Fruit fly (Drosophila melanogaster): ENCODE measurements around the gene CG13738.

The CG13738 gene

DNA sequence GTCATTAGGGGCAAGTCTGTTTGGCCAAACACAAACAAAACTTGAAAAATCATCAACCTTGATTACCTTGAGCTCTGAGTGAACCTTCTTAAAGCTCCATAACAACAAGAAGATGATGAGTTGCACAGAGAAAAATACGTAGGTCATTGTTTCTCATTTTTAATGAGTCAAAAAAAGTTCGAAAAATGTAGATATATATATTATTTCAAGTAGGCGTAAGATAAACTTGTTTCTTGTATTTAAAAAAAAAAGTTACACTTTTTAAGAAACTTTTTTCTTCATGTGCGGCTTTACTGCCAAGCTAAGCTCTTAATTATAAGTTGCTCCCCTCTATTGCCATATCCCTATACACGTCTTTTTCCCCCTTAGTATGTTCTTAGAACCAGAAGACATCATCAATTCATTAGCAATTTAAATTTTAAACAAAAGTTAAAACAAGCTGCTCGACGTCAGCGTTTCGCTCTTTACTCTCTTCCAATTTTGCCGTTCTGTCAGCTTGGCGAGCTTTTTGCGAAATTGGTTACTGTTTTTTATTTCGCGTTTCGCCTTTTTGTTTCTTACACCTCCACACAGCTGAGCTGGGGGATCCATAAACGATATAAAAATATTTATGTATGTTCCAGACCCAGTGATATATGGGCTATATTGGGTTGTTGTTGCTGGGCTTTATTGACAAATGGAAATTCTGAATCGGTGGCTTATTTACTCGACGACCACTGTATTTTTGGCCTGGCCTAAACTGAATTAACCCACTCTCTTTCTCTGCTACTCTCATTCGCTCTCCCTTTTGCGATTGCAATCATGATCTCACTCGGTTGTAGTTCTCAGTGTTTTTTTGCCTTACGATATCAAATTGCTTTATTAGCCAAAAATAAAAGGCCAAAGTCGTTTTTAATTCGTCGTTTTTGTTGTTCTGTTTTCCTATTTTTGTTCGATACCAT lies 49.7 kb downstream of the CG13738 start (continued):
- TF ChIP-seq dsx (GFP tag; optimal IDR thresholded peaks at IDR 0.05; ENCODE audit: poor library complexity, severe bottlenecking), result no peak
- peak; percentile 43 for TF ChIP-seq acj6 (GFP tag; optimal IDR thresholded peaks at IDR 0.05)
- TF ChIP-seq ss (GFP tag; optimal IDR thresholded peaks at IDR 0.05), result peak in 1 of 2 experiments; percentile 68
- peak; percentile 62 for TF ChIP-seq topi (GFP tag; optimal IDR thresholded peaks at IDR 0.05)
- no peak for TF ChIP-seq fkh (GFP tag; optimal IDR thresholded peaks at IDR 0.05)
- peak; percentile 4 for TF ChIP-seq Hr4 (GFP tag; optimal IDR thresholded peaks at IDR 0.05)
- TF ChIP-seq CG31627 (GFP tag; optimal IDR thresholded peaks at IDR 0.05), result peak; percentile 28
- no peak for TF ChIP-seq CG6276 (GFP tag; optimal IDR thresholded peaks at IDR 0.05)
- TF ChIP-seq CG15336 (GFP tag; IDR thresholded peaks at IDR 0.05), result peak; percentile 68
- TF ChIP-seq fd85E (GFP tag; optimal IDR thresholded peaks at IDR 0.05), result no peak
- TF ChIP-seq svp (GFP tag), result no peak

Data from whole organism, prepupa.